Worm (Caenorhabditis elegans): ENCODE results near the gene Y97E10AR.6.

The Y97E10AR.6 gene

ce11 chrV:8031121-8031520, 17.4 kb upstream of the Y97E10AR.6 start, which contains the start of gene vars-1 (continued):
- no peak for TF ChIP-seq snpc-1.3 (tag; optimal IDR thresholded peaks at IDR 0.05; ENCODE audit: insufficient read depth)
- no peak for TF ChIP-seq B0261.1 (tag; optimal IDR thresholded peaks at IDR 0.05)
- no peak for TF ChIP-seq athp-1 (tag; optimal IDR thresholded peaks at IDR 0.05)
- no peak for TF ChIP-seq mxl-1 (tag; optimal IDR thresholded peaks at IDR 0.05)
- no peak for TF ChIP-seq sptf-2 (GFP tag; optimal IDR thresholded peaks at IDR 0.05)
- TF ChIP-seq lsl-1 (GFP tag; optimal IDR thresholded peaks at IDR 0.05), result peak; percentile 53
- TF ChIP-seq fkh-3 (tag; optimal IDR thresholded peaks at IDR 0.05), result no peak
- TF ChIP-seq Y53F4B.3 (GFP tag; IDR thresholded peaks at IDR 0.05), result no peak
- TF ChIP-seq cebp-2 (GFP tag; IDR thresholded peaks at IDR 0.05), result no peak
- peak; percentile 46 for TF ChIP-seq xnd-1 (tag; optimal IDR thresholded peaks at IDR 0.05)
- no peak for TF ChIP-seq ceh-100 (GFP tag; IDR thresholded peaks at IDR 0.05)
- no peak for TF ChIP-seq ztf-6 (GFP tag; IDR thresholded peaks at IDR 0.05)
- TF ChIP-seq lag-1 (GFP tag; IDR thresholded peaks at IDR 0.05), result no peak
- TF ChIP-seq lin-35 (GFP tag; optimal IDR thresholded peaks at IDR 0.05), result peak in 2 of 3 experiments; percentile 18 to 77
- TF ChIP-seq nfyb-1 (GFP tag; IDR thresholded peaks at IDR 0.05), result no peak
- TF ChIP-seq let-607 (tag; optimal IDR thresholded peaks at IDR 0.05), result no peak
- no peak for TF ChIP-seq lsy-27 (tag; optimal IDR thresholded peaks at IDR 0.05; ENCODE audit: borderline replicate concordance, insufficient read depth)
- TF ChIP-seq tbx-9 (tag; optimal IDR thresholded peaks at IDR 0.05; ENCODE audit: borderline replicate concordance), result no peak
- no peak for TF ChIP-seq ztf-18 (tag; optimal IDR thresholded peaks at IDR 0.05)
- no peak for TF ChIP-seq bed-1 (GFP tag; IDR thresholded peaks at IDR 0.05)
- peak; percentile 55 for TF ChIP-seq B0336.3 (GFP tag; IDR thresholded peaks at IDR 0.05)
- TF ChIP-seq F23B12.7 (tag; optimal IDR thresholded peaks at IDR 0.05; ENCODE audit: insufficient read depth), result peak; percentile 78
- no peak for TF ChIP-seq K11D2.4 (GFP tag; IDR thresholded peaks at IDR 0.05)
- no peak for TF ChIP-seq egrh-3 (GFP tag; IDR thresholded peaks at IDR 0.05)
- TF ChIP-seq nhr-179 (tag; optimal IDR thresholded peaks at IDR 0.05), result no peak
- no peak for TF ChIP-seq ceh-58 (GFP tag; IDR thresholded peaks at IDR 0.05)
- TF ChIP-seq rec-8 (tag; optimal IDR thresholded peaks at IDR 0.05), result no peak
- TF ChIP-seq ztf-3 (GFP tag; optimal IDR thresholded peaks at IDR 0.05), result no peak

ce11 chrV:8028825-8029489, 15.2 kb upstream of the Y97E10AR.6 start, which contains the start of gene oma-2:
Gene oma-2 (plus strand): TSS chrV:8029439.
- TF ChIP-seq cebp-1 (GFP tag; IDR thresholded peaks at IDR 0.05) (no peak), cebp-1 (tag; optimal IDR thresholded peaks at IDR 0.05) (no peak), K12H6.12 (tag; optimal IDR thresholded peaks at IDR 0.05) (no peak), nhr-80 (tag; optimal IDR thresholded peaks at IDR 0.05) (no peak), repo-1 (tag; optimal IDR thresholded peaks at IDR 0.05) (no peak), sptf-2 (GFP tag; optimal IDR thresholded peaks at IDR 0.05) (no peak), bed-2 (GFP tag; IDR thresholded peaks at IDR 0.05) (no peak), bed-1 (GFP tag; IDR thresholded peaks at IDR 0.05) (no peak), rec-8 (tag; optimal IDR thresholded peaks at IDR 0.05) (no peak), efl-1 (GFP tag; optimal IDR thresholded peaks at IDR 0.05) (peak; percentile 82), F57C9.4 (tag; optimal IDR thresholded peaks at IDR 0.05) (no peak), gei-17 (GFP tag; optimal IDR thresholded peaks at IDR 0.05) (no peak), ccch-3 (GFP tag; optimal IDR thresholded peaks at IDR 0.05) (no peak), ceh-91 (GFP tag; IDR thresholded peaks at IDR 0.05) (peak; percentile 84), nhr-27 (tag; optimal IDR thresholded peaks at IDR 0.05) (no peak), nfya-1 (tag; optimal IDR thresholded peaks at IDR 0.05; ENCODE audit: borderline replicate concordance, insufficient read depth) (no peak), C06A6.2 (GFP tag; conservative IDR thresholded peaks at IDR 0.05) (no peak), B0035.1 (tag; optimal IDR thresholded peaks at IDR 0.05) (no peak), F23B12.7 (tag; optimal IDR thresholded peaks at IDR 0.05; ENCODE audit: insufficient read depth) (peak; percentile 26), ceh-27 (GFP tag; optimal IDR thresholded peaks at IDR 0.05) (no peak), unc-62 (GFP tag; optimal IDR thresholded peaks at IDR 0.05) (no peak), dox-1 (GFP tag; IDR thresholded peaks at IDR 0.05) (peak; percentile 56), unc-130 (GFP tag; optimal IDR thresholded peaks at IDR 0.05) (no peak), madf-10 (tag; optimal IDR thresholded peaks at IDR 0.05) (no peak)

All from whole organism, young adult.